Fruit fly (Drosophila melanogaster) whole organism, embryonic: ENCODE data around the gene Dhc64C.

Experiments used
- Antp ChIP-seq: fragments of 200-800 bp; sonication (Bioruptor generic); optimal IDR thresholded peaks from 3 replicates; lab custom pipeline; 2016; ENCODE audit warnings: missing biosample characterization, missing genetic modification characterization
- BtbVII ChIP-seq: fragments of 200-800 bp; sonication (Bioruptor generic); optimal IDR thresholded peaks from 3 replicates; lab custom pipeline; 2017; ENCODE audit warnings: missing biosample characterization, mild to moderate bottlenecking, missing genetic modification characterization
- CG10147 ChIP-seq: fragments of 200-800 bp; sonication (Bioruptor generic); optimal IDR thresholded peaks from 2 replicates; lab custom pipeline; 2019; ENCODE audit warnings: missing biosample characterization, mild to moderate bottlenecking, missing genetic modification characterization, moderate library complexity
- CG10267 ChIP-seq: fragments of 200-800 bp; sonication (Bioruptor generic); optimal IDR thresholded peaks from 2 replicates; lab custom pipeline; 2018; ENCODE audit warnings: missing biosample characterization, mild to moderate bottlenecking, missing genetic modification characterization, moderate library complexity
- CG10565 ChIP-seq: fragments of 200-800 bp; sonication (Bioruptor generic); optimal IDR thresholded peaks from 3 replicates; lab custom pipeline; 2016; ENCODE audit warnings: missing biosample characterization, mild to moderate bottlenecking, missing genetic modification characterization
- CG1529 ChIP-seq: fragments of 200-800 bp; sonication (Bioruptor generic); optimal IDR thresholded peaks from 3 replicates; lab custom pipeline; 2018; ENCODE audit warnings: missing biosample characterization, missing genetic modification characterization
- CG1647 ChIP-seq: fragments of 200-800 bp; sonication (Bioruptor generic); optimal IDR thresholded peaks from 3 replicates; lab custom pipeline; 2016; ENCODE audit warnings: missing biosample characterization, missing genetic modification characterization
- CG17829 ChIP-seq: fragments of 200-800 bp; optimal IDR thresholded peaks from 2 replicates; lab custom pipeline; 2019; ENCODE audit warnings: missing biosample characterization, mild to moderate bottlenecking, missing genetic modification characterization, moderate library complexity
- CG18262 ChIP-seq: fragments of 200-800 bp; optimal IDR thresholded peaks from 3 replicates; lab custom pipeline; 2019; ENCODE audit warnings: missing biosample characterization, mild to moderate bottlenecking, missing genetic modification characterization, moderate library complexity
- CG2120 ChIP-seq: fragments of 200-800 bp; sonication (Bioruptor generic); optimal IDR thresholded peaks from 3 replicates; lab custom pipeline; 2016; ENCODE audit warnings: missing biosample characterization, missing genetic modification characterization
- CG2678 ChIP-seq: fragments of 200-800 bp; sonication (Bioruptor generic); optimal IDR thresholded peaks from 3 replicates; lab custom pipeline; 2019; ENCODE audit warnings: missing biosample characterization, mild to moderate bottlenecking, missing genetic modification characterization, moderate library complexity
- CG2875 ChIP-seq: fragments of 200-800 bp; sonication (Bioruptor generic); optimal IDR thresholded peaks from 2 replicates; lab custom pipeline; 2017; ENCODE audit warnings: missing biosample characterization, mild to moderate bottlenecking, missing genetic modification characterization, missing genetic modification reagents
- CG33213 ChIP-seq: fragments of 200-800 bp; sonication (Bioruptor generic); optimal IDR thresholded peaks from 3 replicates; lab custom pipeline; 2016; ENCODE audit warnings: missing biosample characterization, missing genetic modification characterization
- CG43689 ChIP-seq: fragments of 200-800 bp; sonication (Bioruptor generic); IDR thresholded peaks from 2 replicates; pipeline ENCODE4 v1.3.6; 2022; ENCODE audit warnings: missing biosample characterization, missing genetic modification characterization
- CG5180 ChIP-seq: fragments of 200-800 bp; sonication (Bioruptor generic); optimal IDR thresholded peaks from 3 replicates; lab custom pipeline; 2017; ENCODE audit warnings: missing biosample characterization, missing genetic modification characterization, mild to moderate bottlenecking, moderate library complexity, missing genetic modification reagents
- CG7963 ChIP-seq: fragments of 200-800 bp; sonication (Bioruptor generic); IDR thresholded peaks from 3 replicates; pipeline ENCODE4 v1.3.6; 2022; ENCODE audit warnings: missing biosample characterization, missing genetic modification characterization; ENCODE audit not compliant: partially characterized antibody
- CG8944 ChIP-seq: fragments of 200-800 bp; sonication (Bioruptor generic); optimal IDR thresholded peaks from 3 replicates; lab custom pipeline; 2016; ENCODE audit warnings: missing biosample characterization, missing genetic modification characterization
- D ChIP-seq, 2 experiments: fragments of 200-800 bp in 1 of 2; fragments of >200 bp in 1 of 2; sonication (Bioruptor generic) in 1 of 2; optimal IDR thresholded peaks; 2 replicates in 1 of 2; 3 replicates in 1 of 2; lab custom pipeline; 2017; ENCODE audit warnings: mild to moderate bottlenecking in 1 of 2, missing biosample characterization in 1 of 2, missing genetic modification characterization in 1 of 2, missing genetic modification reagents in 1 of 2
- Dip3 ChIP-seq: fragments of 200-800 bp; sonication (Bioruptor generic); optimal IDR thresholded peaks from 3 replicates; lab custom pipeline; 2016; ENCODE audit warnings: missing biosample characterization, missing genetic modification characterization
- Drgx ChIP-seq: fragments of 200-800 bp; sonication (Bioruptor generic); IDR thresholded peaks from 2 replicates; pipeline ENCODE4 v1.3.6; 2022; ENCODE audit warnings: missing biosample characterization, missing genetic modification characterization
- Fer2 ChIP-seq: fragments of 200-800 bp; sonication (Bioruptor generic); optimal IDR thresholded peaks from 2 replicates; lab custom pipeline; 2018; ENCODE audit warnings: missing biosample characterization, mild to moderate bottlenecking, missing genetic modification characterization, moderate library complexity
- HmgZ ChIP-seq: fragments of 200-800 bp; sonication (Bioruptor generic); optimal IDR thresholded peaks from 2 replicates; lab custom pipeline; 2018; ENCODE audit warnings: missing biosample characterization, mild to moderate bottlenecking, missing genetic modification characterization
- Hsf ChIP-seq: fragments of 200-800 bp; sonication (Bioruptor generic); optimal IDR thresholded peaks from 3 replicates; lab custom pipeline; 2016; ENCODE audit warnings: missing biosample characterization, missing genetic modification characterization
- Jarid2 ChIP-seq: fragments of 200-800 bp; sonication (Bioruptor generic); optimal IDR thresholded peaks from 3 replicates; lab custom pipeline; 2017; ENCODE audit warnings: mild to moderate bottlenecking, missing biosample characterization, missing genetic modification reagents, missing genetic modification characterization
- Nf-YB ChIP-seq: fragments of 200-800 bp; sonication (Bioruptor generic); optimal IDR thresholded peaks from 3 replicates; lab custom pipeline; 2019; ENCODE audit warnings: missing biosample characterization, mild to moderate bottlenecking, missing genetic modification characterization, moderate library complexity
- Nf-YC ChIP-seq: fragments of 200-800 bp; optimal IDR thresholded peaks from 3 replicates; lab custom pipeline; 2019; ENCODE audit warnings: missing biosample characterization, mild to moderate bottlenecking, missing genetic modification characterization, moderate library complexity
- Scr ChIP-seq: fragments of 200-800 bp; sonication (Bioruptor generic); IDR thresholded peaks from 2 replicates; pipeline ENCODE4 v1.3.6; 2022; ENCODE audit warnings: missing biosample characterization, missing genetic modification characterization; ENCODE audit not compliant: partially characterized antibody
- Sox102F ChIP-seq: fragments of 200-800 bp; sonication (Bioruptor generic); optimal IDR thresholded peaks from 2 replicates; lab custom pipeline; 2018; ENCODE audit warnings: missing biosample characterization, mild to moderate bottlenecking, missing genetic modification characterization, moderate library complexity
- Xbp1 ChIP-seq: fragments of 200-800 bp; sonication (Bioruptor generic); optimal IDR thresholded peaks from 3 replicates; lab custom pipeline; 2016; ENCODE audit warnings: missing biosample characterization, mild to moderate bottlenecking, missing genetic modification characterization
- YL-1 ChIP-seq: fragments of 200-800 bp; sonication (Bioruptor generic); optimal IDR thresholded peaks from 3 replicates; lab custom pipeline; 2017; ENCODE audit warnings: missing biosample characterization, mild to moderate bottlenecking, missing genetic modification characterization
- bigmax ChIP-seq: fragments of 200-800 bp; sonication (Bioruptor generic); optimal IDR thresholded peaks from 2 replicates; lab custom pipeline; 2018; ENCODE audit warnings: missing biosample characterization, mild to moderate bottlenecking, missing genetic modification characterization
- chinmo ChIP-seq: fragments of 200-800 bp; sonication (Bioruptor generic); IDR thresholded peaks from 4 replicates; pipeline ENCODE4 v1.3.6; 2022; ENCODE audit warnings: missing biosample characterization, missing genetic modification characterization; ENCODE audit not compliant: partially characterized antibody
- chn ChIP-seq: fragments of 200-800 bp; sonication (Bioruptor generic); optimal IDR thresholded peaks from 2 replicates; lab custom pipeline; 2016; ENCODE audit warnings: missing biosample characterization, missing genetic modification characterization
- ci ChIP-seq: fragments of 200-800 bp; sonication (Bioruptor generic); IDR thresholded peaks from 3 replicates; pipeline ENCODE4 v1.3.6; 2022; ENCODE audit warnings: missing biosample characterization, missing genetic modification characterization
- ewg ChIP-seq: fragments of 200-800 bp; sonication (Bioruptor generic); optimal IDR thresholded peaks from 3 replicates; lab custom pipeline; 2017; ENCODE audit warnings: mild to moderate bottlenecking, missing biosample characterization, missing genetic modification reagents, missing genetic modification characterization
- gcm ChIP-seq: fragments of 200-800 bp; sonication (Bioruptor generic); optimal IDR thresholded peaks from 2 replicates; lab custom pipeline; 2019; ENCODE audit warnings: missing biosample characterization, mild to moderate bottlenecking, missing genetic modification characterization, moderate library complexity
- gem ChIP-seq: fragments of 200-800 bp; sonication (Bioruptor generic); optimal IDR thresholded peaks from 2 replicates; lab custom pipeline; 2019; ENCODE audit warnings: missing biosample characterization, mild to moderate bottlenecking, missing genetic modification characterization, moderate library complexity
- hkb ChIP-seq, 2 experiments: fragments of 200-800 bp in 1 of 2; fragments of >200 bp in 1 of 2; sonication (Bioruptor generic) in 1 of 2; IDR thresholded peaks in 1 of 2; optimal IDR thresholded peaks in 1 of 2; 2 replicates each; pipeline versions ENCODE4 v1.3.6 to Lab custom; 2017 to 2022; ENCODE audit warnings: missing biosample characterization in 1 of 2, missing genetic modification characterization in 1 of 2
- lola ChIP-seq, 3 experiments: fragments of >200 bp in 2 of 3; fragments of 200-800 bp in 1 of 3; sonication (Bioruptor generic) in 1 of 3; optimal IDR thresholded peaks; 2 replicates each; lab custom pipeline; 2017 to 2019; ENCODE audit warnings: missing biosample characterization in 3 of 3, missing genetic modification characterization in 3 of 3, mild to moderate bottlenecking in 1 of 3, moderate library complexity in 1 of 3
- pb ChIP-seq: fragments of 200-800 bp; sonication (Bioruptor generic); optimal IDR thresholded peaks from 3 replicates; lab custom pipeline; 2016; ENCODE audit warnings: missing biosample characterization, missing genetic modification characterization
- sens ChIP-seq: fragments of 200-800 bp; sonication (Bioruptor generic); peaks from one replicate; lab custom pipeline; 2016; ENCODE audit warnings: missing biosample characterization, missing genetic modification characterization
- shn ChIP-seq: fragments of 200-800 bp; sonication (Bioruptor generic); optimal IDR thresholded peaks from 3 replicates; lab custom pipeline; 2016; ENCODE audit warnings: missing biosample characterization, missing genetic modification characterization
- slbo ChIP-seq: fragments of 200-800 bp; sonication (Bioruptor generic); IDR thresholded peaks from 2 replicates; pipeline ENCODE4 v1.3.6; 2022; ENCODE audit warnings: missing biosample characterization, missing genetic modification characterization
- sob ChIP-seq: fragments of 200-800 bp; sonication (Bioruptor generic); IDR thresholded peaks from 2 replicates; pipeline ENCODE4 v1.3.6; 2022; ENCODE audit warnings: missing biosample characterization, missing genetic modification characterization
- tio ChIP-seq: fragments of 200-800 bp; sonication (Bioruptor generic); optimal IDR thresholded peaks from 2 replicates; lab custom pipeline; 2017; ENCODE audit warnings: missing biosample characterization, missing genetic modification characterization, inconsistent platforms
- vfl ChIP-seq: fragments of 200-800 bp; sonication (Bioruptor generic); optimal IDR thresholded peaks from 2 replicates; lab custom pipeline; 2016; ENCODE audit warnings: missing biosample characterization, missing genetic modification characterization
- wdn ChIP-seq: fragments of 200-800 bp; sonication (Bioruptor generic); IDR thresholded peaks from 2 replicates; pipeline ENCODE4 v1.3.6; 2022; ENCODE audit warnings: missing biosample characterization, missing genetic modification characterization

The Dhc64C gene

dm6 chr3L:4853070-4853469 is 27.6 kb upstream of the Dhc64C start:
- peak; percentile 12 for TF ChIP-seq sens (GFP tag; lab: Kevin White, UChicago)
- no peak for TF ChIP-seq Antp (GFP tag; lab: Kevin White, UChicago)
- peak; percentile 61; the same call in 1 of the 4 replicates for TF ChIP-seq chinmo (GFP tag; lab: Robert Waterston, UW)

DNA sequence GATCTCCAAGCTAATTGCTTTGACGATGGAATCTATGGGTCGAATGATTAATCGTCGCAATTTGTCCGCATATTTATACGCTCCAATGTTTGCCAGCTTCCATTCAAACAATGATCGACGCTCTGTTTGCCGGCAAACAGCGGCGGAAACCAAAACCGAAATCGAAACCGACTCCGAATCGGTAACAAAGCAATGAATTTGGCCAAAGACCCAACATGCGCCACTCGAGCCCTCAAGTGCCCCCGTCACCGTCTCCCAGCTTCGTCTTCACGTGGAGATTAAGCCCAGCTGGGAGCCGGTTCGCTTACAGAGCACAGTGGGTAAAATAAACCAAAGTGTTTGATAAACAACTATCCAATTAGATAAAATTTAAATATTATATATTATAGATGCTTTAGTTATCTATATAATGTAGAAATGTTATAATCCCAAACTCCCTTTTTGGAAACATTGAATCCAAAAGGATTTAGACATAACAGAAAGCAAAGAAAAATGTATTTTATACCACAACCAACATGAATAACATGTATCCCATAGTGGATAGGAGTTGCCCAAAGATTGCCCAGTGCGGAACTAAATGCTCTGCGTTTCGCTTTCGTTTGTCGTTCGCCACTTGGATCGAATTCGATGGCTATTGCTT is 27.0 kb upstream of the Dhc64C start, which contains the start of gene CG32237:
TSS of gene CG32237 (minus strand) at position 51 of the 640 bp plus-strand sequence.
- TF ChIP-seq Scr (no peak), Nf-YC (tag; lab: Kevin White, UChicago) (peak; percentile 25), Dip3 (GFP tag; lab: Kevin White, UChicago) (no peak), wdn (GFP tag; lab: Robert Waterston, UW) (no peak), bigmax (no peak), tio (GFP tag; lab: Kevin White, UChicago) (no peak), Jarid2 (GFP tag; lab: Kevin White, UChicago) (no peak), CG17829 (tag; lab: Kevin White, UChicago) (peak; percentile 1), CG8944 (no peak), Xbp1 (no peak), Hsf (GFP tag; lab: Kevin White, UChicago) (no peak), CG5180 (no peak), Drgx (GFP tag; lab: Robert Waterston, UW) (no peak), gcm (GFP tag; lab: Kevin White, UChicago) (no peak), ewg (GFP tag; lab: Kevin White, UChicago) (no peak), chn (GFP tag; lab: Kevin White, UChicago) (no peak), ci (no peak), BtbVII (GFP tag; lab: Kevin White, UChicago) (no peak), lola (GFP tag; optimal IDR thresholded peaks at IDR 0.05; lab: Kevin White, UChicago) (no peak), CG2120 (GFP tag; lab: Kevin White, UChicago) (no peak), Sox102F (GFP tag; lab: Kevin White, UChicago) (peak; percentile 22), YL-1 (GFP tag; lab: Kevin White, UChicago) (no peak), CG33213 (no peak), HmgZ (no peak), D (optimal IDR thresholded peaks at IDR 0.05; lab: Kevin White, UChicago) (no peak), D (GFP tag; optimal IDR thresholded peaks at IDR 0.05; lab: Kevin White, UChicago) (no peak), slbo (GFP tag; lab: Robert Waterston, UW) (peak; percentile 32; the same call in 1 of the 2 replicates), gem (tag; lab: Kevin White, UChicago) (peak; percentile 63), CG10267 (tag; lab: Kevin White, UChicago) (no peak), hkb (optimal IDR thresholded peaks at IDR 0.05; lab: Kevin White, UChicago) (no peak), hkb (GFP tag; IDR thresholded peaks at IDR 0.05; lab: Robert Waterston, UW) (no peak), Fer2 (no peak), CG10565 (GFP tag; lab: Kevin White, UChicago) (no peak), CG18262 (tag; lab: Kevin White, UChicago) (no peak), vfl (GFP tag; lab: Kevin White, UChicago) (no peak), shn (GFP tag; lab: Kevin White, UChicago) (no peak), CG7963 (GFP tag; lab: Robert Waterston, UW) (no peak), CG2875 (GFP tag; lab: Kevin White, UChicago) (no peak), pb (no peak), CG1647 (GFP tag; lab: Kevin White, UChicago) (no peak), CG1529 (no peak), CG43689 (GFP tag; lab: Robert Waterston, UW) (no peak), CG10147 (GFP tag; lab: Kevin White, UChicago) (no peak), sob (no peak), Nf-YB (GFP tag; lab: Kevin White, UChicago) (no peak), CG2678 (peak; percentile 64)
